Worm (Caenorhabditis elegans) whole organism, mixed stage, embryonic: Measurements from ENCODE around the gene F56C9.6.
A peak's percentile ranks its signal among the peaks of the same experiment; 100 is the strongest.

Source experiments
- M03D4.4 ChIP-seq: sonication (generic microtip); optimal IDR thresholded peaks from 2 replicates; lab custom pipeline; 2017; ENCODE audit warnings: mild to moderate bottlenecking, missing genetic modification characterization, missing compliant biosample characterization
- bed-3 ChIP-seq: fragments of 200-800 bp; sonication (Bioruptor generic); optimal IDR thresholded peaks from 3 replicates; lab custom pipeline; 2018; ENCODE audit warnings: mild to moderate bottlenecking, missing genetic modification characterization, moderate library complexity, missing compliant biosample characterization
- blmp-1 ChIP-seq: fragments of 150-350 bp; optimal IDR thresholded peaks from 2 replicates; lab custom pipeline; 2014; ENCODE audit warnings: missing biosample characterization, missing genetic modification characterization
- ceh-39 ChIP-seq: fragments of 150-350 bp; optimal IDR thresholded peaks from 2 replicates; lab custom pipeline; 2014; ENCODE audit warnings: missing biosample characterization, missing genetic modification characterization
- ceh-43 ChIP-seq: fragments of 200-800 bp; sonication (Bioruptor generic); optimal IDR thresholded peaks from 2 replicates; lab custom pipeline; 2018; ENCODE audit warnings: mild to moderate bottlenecking, missing genetic modification characterization, moderate library complexity, missing compliant biosample characterization
- ceh-83 ChIP-seq: fragments of 200-800 bp; sonication (Bioruptor generic); optimal IDR thresholded peaks from 2 replicates; lab custom pipeline; 2018; ENCODE audit warnings: mild to moderate bottlenecking, missing genetic modification characterization, missing compliant biosample characterization
- ces-1 ChIP-seq: fragments of 150-350 bp; optimal IDR thresholded peaks from 2 replicates; lab custom pipeline; 2014; ENCODE audit warnings: missing biosample characterization, missing genetic modification reagents, missing genetic modification characterization
- cnd-1 ChIP-seq: fragments of 200-800 bp; sonication (Bioruptor generic); optimal IDR thresholded peaks from 2 replicates; lab custom pipeline; 2018; ENCODE audit warnings: mild to moderate bottlenecking, missing genetic modification characterization, missing compliant biosample characterization
- drap-1 ChIP-seq: fragments of 200-800 bp; sonication (Bioruptor generic); optimal IDR thresholded peaks from 3 replicates; lab custom pipeline; 2018; ENCODE audit warnings: mild to moderate bottlenecking, missing genetic modification characterization, missing compliant biosample characterization
- elt-1 ChIP-seq: sonication (generic microtip); optimal IDR thresholded peaks from 2 replicates; lab custom pipeline; 2017; ENCODE audit warnings: missing genetic modification characterization, mild to moderate bottlenecking, missing compliant biosample characterization, antibody characterized with exemption, moderate library complexity, borderline replicate concordance; ENCODE audit not compliant: insufficient read depth
- elt-3 ChIP-seq: fragments of 150-350 bp; optimal IDR thresholded peaks from 2 replicates; lab custom pipeline; 2014; ENCODE audit warnings: missing biosample characterization, missing genetic modification characterization
- ham-2 ChIP-seq: fragments of 200-800 bp; sonication (Bioruptor generic); optimal IDR thresholded peaks from 2 replicates; lab custom pipeline; 2018; ENCODE audit warnings: mild to moderate bottlenecking, missing genetic modification characterization, missing compliant biosample characterization
- hlh-1 ChIP-seq: fragments of 150-350 bp; optimal IDR thresholded peaks from 2 replicates; lab custom pipeline; 2014; ENCODE audit warnings: missing biosample characterization, missing genetic modification reagents, missing genetic modification characterization
- lin-13 ChIP-seq: fragments of 150-350 bp; optimal IDR thresholded peaks from 2 replicates; lab custom pipeline; 2014; ENCODE audit warnings: missing biosample characterization, missing genetic modification characterization
- lin-32 ChIP-seq: fragments of 200-800 bp; sonication (Bioruptor generic); optimal IDR thresholded peaks from 2 replicates; lab custom pipeline; 2018; ENCODE audit warnings: mild to moderate bottlenecking, missing genetic modification characterization, missing compliant biosample characterization
- lsy-2 ChIP-seq: fragments of 150-350 bp; optimal IDR thresholded peaks from 2 replicates; lab custom pipeline; 2014; ENCODE audit warnings: missing biosample characterization, missing genetic modification characterization
- mab-5 ChIP-seq: fragments of 150-350 bp; optimal IDR thresholded peaks from 2 replicates; lab custom pipeline; 2014; ENCODE audit warnings: missing biosample characterization, missing genetic modification characterization
- mep-1 ChIP-seq: fragments of 150-350 bp; optimal IDR thresholded peaks from 2 replicates; lab custom pipeline; 2017; ENCODE audit warnings: missing biosample characterization, missing genetic modification reagents, missing genetic modification characterization, inconsistent platforms
- mls-2 ChIP-seq: sonication (generic microtip); optimal IDR thresholded peaks from 2 replicates; lab custom pipeline; 2016; ENCODE audit warnings: mild to moderate bottlenecking, missing genetic modification characterization, moderate library complexity, missing compliant biosample characterization
- nhr-12 ChIP-seq: fragments of 150-350 bp; optimal IDR thresholded peaks from 2 replicates; lab custom pipeline; 2014; ENCODE audit warnings: missing biosample characterization, missing genetic modification characterization
- nhr-2 ChIP-seq: fragments of 150-350 bp; optimal IDR thresholded peaks from 2 replicates; lab custom pipeline; 2014; ENCODE audit warnings: missing biosample characterization, missing genetic modification characterization
- nhr-237 ChIP-seq: fragments of 150-350 bp; optimal IDR thresholded peaks from 2 replicates; lab custom pipeline; 2014; ENCODE audit warnings: missing biosample characterization, missing genetic modification characterization
- nhr-28 ChIP-seq: fragments of 150-350 bp; optimal IDR thresholded peaks from 2 replicates; lab custom pipeline; 2014; ENCODE audit warnings: missing biosample characterization, missing genetic modification characterization
- nhr-76 ChIP-seq: sonication (generic microtip); optimal IDR thresholded peaks from 2 replicates; lab custom pipeline; 2017; ENCODE audit warnings: missing biosample characterization, missing genetic modification characterization
- pha-4 ChIP-seq: fragments of 150-350 bp; optimal IDR thresholded peaks from 2 replicates; lab custom pipeline; 2018; ENCODE audit warnings: missing biosample characterization, missing genetic modification reagents, missing genetic modification characterization
- snpc-4 ChIP-seq: fragments of 150-350 bp; optimal IDR thresholded peaks from 2 replicates; lab custom pipeline; 2014; ENCODE audit warnings: missing biosample characterization, missing genetic modification characterization
- sptf-1 ChIP-seq: sonication (generic microtip); optimal IDR thresholded peaks from 2 replicates; lab custom pipeline; 2017; ENCODE audit warnings: mild to moderate bottlenecking, missing genetic modification characterization, moderate library complexity, missing compliant biosample characterization
- unc-120 ChIP-seq: sonication (generic microtip); optimal IDR thresholded peaks from 2 replicates; lab custom pipeline; 2017; ENCODE audit warnings: missing genetic modification characterization, missing compliant biosample characterization; ENCODE audit not compliant: poor library complexity, severe bottlenecking
- unc-39 ChIP-seq: fragments of 150-350 bp; optimal IDR thresholded peaks from 2 replicates; lab custom pipeline; 2014; ENCODE audit warnings: missing biosample characterization, missing genetic modification characterization
- unc-62 ChIP-seq: fragments of 150-350 bp; optimal IDR thresholded peaks from 2 replicates; lab custom pipeline; 2014; ENCODE audit warnings: missing biosample characterization, missing genetic modification reagents, missing genetic modification characterization
- zip-8 ChIP-seq: fragments of 150-350 bp; optimal IDR thresholded peaks from 2 replicates; lab custom pipeline; 2014; ENCODE audit warnings: missing biosample characterization, missing genetic modification characterization
- ztf-11 ChIP-seq: fragments of 150-350 bp; optimal IDR thresholded peaks from 2 replicates; lab custom pipeline; 2014; ENCODE audit warnings: missing biosample characterization, missing genetic modification characterization

Gene F56C9.6

DNA sequence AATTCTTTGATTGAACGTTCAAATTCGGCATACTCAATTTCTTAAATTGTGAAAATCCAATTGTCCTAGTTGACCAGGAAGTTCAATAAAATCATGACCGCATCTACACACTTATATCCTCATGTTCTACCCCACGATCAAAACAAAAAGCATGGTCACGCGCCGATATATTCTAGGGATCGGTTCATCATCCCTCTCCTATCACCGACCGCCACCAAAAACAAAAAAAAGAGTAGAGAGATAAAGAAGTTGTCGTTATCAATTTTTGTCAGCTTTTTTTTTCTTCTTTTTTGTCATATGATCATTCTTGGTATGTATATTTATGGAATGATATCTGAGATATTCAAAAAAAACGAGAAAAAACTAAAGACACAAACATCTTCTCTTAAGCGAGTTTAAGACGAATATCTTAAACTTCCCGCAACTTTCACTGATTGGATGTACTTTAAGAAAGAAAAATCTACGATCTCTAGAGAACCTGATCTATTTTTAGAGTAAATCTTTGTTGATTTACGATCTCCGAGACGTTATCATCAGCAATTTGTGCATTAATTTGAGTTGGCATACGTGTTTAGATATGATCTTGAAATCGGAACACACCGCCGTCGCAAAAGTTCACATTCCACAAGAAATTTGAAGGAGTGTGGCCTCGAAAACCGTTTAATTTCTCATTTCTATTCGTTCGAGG, 5.5 kb downstream of the F56C9.6 start:
- peak; percentile 44 for TF ChIP-seq elt-1 (tag; lab: Kevin White, UChicago)
- TF ChIP-seq snpc-4 (tag; lab: Kevin White, UChicago), result no peak

DNA sequence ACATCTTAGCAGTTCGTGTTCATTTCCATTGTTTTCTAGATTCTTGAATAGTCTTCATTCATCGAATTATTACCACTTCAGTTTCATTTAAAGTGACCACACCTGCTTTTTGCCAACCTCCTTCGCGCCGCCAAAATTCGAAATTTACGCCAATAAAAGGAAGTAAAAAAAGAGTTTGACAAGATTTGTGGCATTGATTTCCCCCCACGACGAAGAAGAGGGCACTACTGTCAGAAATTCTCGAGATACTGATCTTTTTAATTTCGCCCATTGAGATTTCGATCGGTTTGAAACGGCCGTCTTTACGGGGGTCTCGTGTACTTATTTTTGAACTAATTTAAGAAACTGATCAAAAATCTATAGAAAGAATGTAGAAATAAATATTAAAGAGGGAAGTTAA, 8.9 kb downstream of the F56C9.6 start:
- TF ChIP-seq unc-62 (GFP tag; lab: Kevin White, UChicago) (no peak), zip-8 (tag; lab: Kevin White, UChicago) (no peak)
- TF ChIP-seq, all 35 proteins: peak for 0

DNA sequence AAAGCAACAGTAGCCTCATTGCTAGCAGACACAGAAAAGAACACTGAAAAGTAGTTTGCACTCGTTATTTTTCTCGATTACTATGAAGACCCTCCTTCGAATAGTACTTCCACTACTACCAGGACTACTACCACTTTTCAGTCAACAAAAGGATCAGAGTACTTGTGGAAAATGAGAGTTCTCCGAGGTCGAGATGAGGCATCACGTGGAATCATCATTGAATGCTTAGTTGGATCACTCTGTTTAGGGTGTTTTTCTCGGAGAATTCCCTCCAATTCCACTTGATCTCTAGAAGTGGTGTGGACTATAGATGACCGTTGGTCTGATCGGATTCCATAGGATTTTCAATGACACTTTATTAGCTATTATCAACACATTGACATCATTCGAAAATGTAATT, 9.8 kb downstream of the F56C9.6 start:
- TF ChIP-seq pha-4 (tag; lab: Kevin White, UChicago) (no peak), sptf-1 (tag; lab: Kevin White, UChicago) (no peak), nhr-28 (no peak), drap-1 (GFP tag; lab: Kevin White, UChicago) (no peak), nhr-2 (tag; lab: Kevin White, UChicago) (no peak), lsy-2 (no peak), mls-2 (tag; lab: Kevin White, UChicago) (no peak), nhr-237 (tag; lab: Kevin White, UChicago) (no peak), ceh-43 (GFP tag; lab: Kevin White, UChicago) (no peak), ham-2 (no peak), nhr-76 (tag; lab: Kevin White, UChicago) (no peak), snpc-4 (tag; lab: Kevin White, UChicago) (no peak), cnd-1 (tag; lab: Kevin White, UChicago) (no peak), bed-3 (GFP tag; lab: Kevin White, UChicago) (no peak), blmp-1 (tag; lab: Kevin White, UChicago) (no peak), unc-39 (tag; lab: Kevin White, UChicago) (no peak), mep-1 (tag; lab: Kevin White, UChicago) (no peak), unc-62 (GFP tag; lab: Kevin White, UChicago) (no peak), unc-120 (tag; lab: Kevin White, UChicago) (no peak)

DNA sequence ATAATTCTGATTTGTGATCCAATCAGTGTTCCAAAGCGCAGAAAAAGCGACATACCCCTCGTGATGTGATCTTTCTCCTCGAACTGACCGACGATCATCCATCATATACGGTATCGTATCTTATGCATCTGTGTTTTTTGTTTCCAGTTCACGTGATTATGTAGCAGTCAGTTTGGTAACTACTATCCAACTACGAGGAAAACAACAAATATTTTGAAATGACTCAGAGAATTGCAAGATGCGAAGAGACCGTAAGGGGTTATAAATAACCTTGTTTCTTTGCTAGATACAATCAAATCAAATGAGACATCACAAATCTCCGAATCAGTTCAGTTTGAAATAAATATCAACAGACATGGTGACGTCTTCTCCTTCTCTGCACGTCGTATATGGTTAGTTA, 10.4 kb downstream of the F56C9.6 start:
- TF ChIP-seq ceh-83 (GFP tag; lab: Kevin White, UChicago) (no peak), M03D4.4 (tag; lab: Kevin White, UChicago) (no peak), unc-39 (tag; lab: Kevin White, UChicago) (no peak), mab-5 (tag; lab: Kevin White, UChicago) (no peak), cnd-1 (tag; lab: Kevin White, UChicago) (no peak), lin-13 (tag; lab: Kevin White, UChicago) (no peak), lin-32 (GFP tag; lab: Kevin White, UChicago) (no peak), pha-4 (tag; lab: Kevin White, UChicago) (no peak), ztf-11 (tag; lab: Kevin White, UChicago) (no peak), nhr-12 (tag; lab: Kevin White, UChicago) (no peak), ham-2 (no peak), zip-8 (tag; lab: Kevin White, UChicago) (no peak), ces-1 (GFP tag; lab: Kevin White, UChicago) (no peak), ceh-43 (GFP tag; lab: Kevin White, UChicago) (no peak), snpc-4 (tag; lab: Kevin White, UChicago) (no peak), elt-3 (tag; lab: Kevin White, UChicago) (no peak), unc-120 (tag; lab: Kevin White, UChicago) (no peak), bed-3 (GFP tag; lab: Kevin White, UChicago) (no peak), hlh-1 (tag; lab: Kevin White, UChicago) (no peak), nhr-2 (tag; lab: Kevin White, UChicago) (no peak)

DNA sequence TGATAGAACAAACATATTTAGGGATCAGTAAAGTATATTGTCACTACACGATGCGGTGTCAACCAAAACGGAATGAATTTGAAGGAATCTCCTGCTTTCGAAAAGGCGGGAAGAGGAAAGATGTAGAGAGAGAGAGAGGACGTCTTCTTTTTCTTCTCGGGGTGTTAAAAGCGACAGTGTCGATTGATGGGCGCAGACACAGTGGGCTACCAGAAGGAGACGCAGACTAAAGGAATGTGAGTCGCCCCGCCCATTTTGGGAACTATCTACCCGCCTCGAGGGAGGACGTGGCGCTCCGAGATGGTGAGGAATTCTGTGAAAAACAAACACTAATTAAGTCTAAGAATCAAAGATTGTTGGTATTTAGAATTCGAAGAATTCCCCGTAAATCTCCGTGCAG, 11.1 kb downstream of the F56C9.6 start, which contains the start of the genes B0361.14 and B0361.9:
B0361.14 (minus strand) TSS at position 66 of the 400 bp plus-strand sequence.
B0361.9 (minus strand) TSS at position 166 of the 400 bp plus-strand sequence.
- TF ChIP-seq mab-5 (tag; lab: Kevin White, UChicago), result no peak
- no peak for TF ChIP-seq bed-3 (GFP tag; lab: Kevin White, UChicago)
- TF ChIP-seq blmp-1 (tag; lab: Kevin White, UChicago), result no peak
- no peak for TF ChIP-seq sptf-1 (tag; lab: Kevin White, UChicago)
- no peak for TF ChIP-seq mls-2 (tag; lab: Kevin White, UChicago)
- no peak for TF ChIP-seq ham-2
- TF ChIP-seq nhr-76 (tag; lab: Kevin White, UChicago), result no peak
- TF ChIP-seq ceh-39 (tag; lab: Kevin White, UChicago), result no peak
- no peak for TF ChIP-seq mep-1 (tag; lab: Kevin White, UChicago)
- TF ChIP-seq elt-1 (tag; lab: Kevin White, UChicago), result no peak
